Worm (Caenorhabditis elegans): Measurements from ENCODE around the gene nlp-34.

DNA sequence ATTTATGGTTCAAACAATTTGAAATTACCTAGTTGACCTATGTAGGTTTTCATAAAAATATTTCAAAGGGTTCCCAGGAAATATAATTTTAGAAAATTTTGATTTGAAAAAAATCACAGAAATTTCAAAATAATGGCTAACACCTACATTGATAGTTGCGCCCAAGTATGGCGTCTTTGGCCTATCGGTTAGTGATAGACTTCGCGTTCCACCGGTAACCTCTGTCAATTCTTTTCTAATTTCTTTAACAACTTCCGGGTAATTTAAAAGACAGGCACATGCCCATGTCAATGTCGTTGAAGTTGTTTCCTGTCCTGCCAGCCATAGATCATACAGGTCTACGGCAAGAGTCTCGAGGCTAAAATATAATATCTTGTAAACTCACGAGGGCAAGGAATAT, 10.0 kb downstream of the nlp-34 start:
- TF ChIP-seq unc-42 (tag; optimal IDR thresholded peaks at IDR 0.05) (no peak), ceh-9 (tag; optimal IDR thresholded peaks at IDR 0.05) (no peak), ceh-34 (tag; optimal IDR thresholded peaks at IDR 0.05) (no peak), dmd-4 (tag; optimal IDR thresholded peaks at IDR 0.05; ENCODE audit: borderline replicate concordance) (no peak)
